Fruit fly (Drosophila melanogaster) whole organism, adult: ENCODE results near the gene CG18135.

ENCODE experiments used
- CG7045 ChIP-seq: fragments of 200-800 bp; sonication (Bioruptor generic); optimal IDR thresholded peaks from 2 replicates; lab custom pipeline; 2017; ENCODE audit warnings: missing biosample characterization, mild to moderate bottlenecking, missing genetic modification characterization
- cic ChIP-seq: fragments of 200-800 bp; sonication (Bioruptor generic); optimal IDR thresholded peaks from 2 replicates; lab custom pipeline; 2017; ENCODE audit warnings: missing biosample characterization, mild to moderate bottlenecking, missing genetic modification characterization, moderate library complexity
- toe ChIP-seq: fragments of 200-800 bp; sonication (Bioruptor generic); optimal IDR thresholded peaks from 2 replicates; lab custom pipeline; 2016; ENCODE audit warnings: missing biosample characterization, missing genetic modification characterization

DNA sequence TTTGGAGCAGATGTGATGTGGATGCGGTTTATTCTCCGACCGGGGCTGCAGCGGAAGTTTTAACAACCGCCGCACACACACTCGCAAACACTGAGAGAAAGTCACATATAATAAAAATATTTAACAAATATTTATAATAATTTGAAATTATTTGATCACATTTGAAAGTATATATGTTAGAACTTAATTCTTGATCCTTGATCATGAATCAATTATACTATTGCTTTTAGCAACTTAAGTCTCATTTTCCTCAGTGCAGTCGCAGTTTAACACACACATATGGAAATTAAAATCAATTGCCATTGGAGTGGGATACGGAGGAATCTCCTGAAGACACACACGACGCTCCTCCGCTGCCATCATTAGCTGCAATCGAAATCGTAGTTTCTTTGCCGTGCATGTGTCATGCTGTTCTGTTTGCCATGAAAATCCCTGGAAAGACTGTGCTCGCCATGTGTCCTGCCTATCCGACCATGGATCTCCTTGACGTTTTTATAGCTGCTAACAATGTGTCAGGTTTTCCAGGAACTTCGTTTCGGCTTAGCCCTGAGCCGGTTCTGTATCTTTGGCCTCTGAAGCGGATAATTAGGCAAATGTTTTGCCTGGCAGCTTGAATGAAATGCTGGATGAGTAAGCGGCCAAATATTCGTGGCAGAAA is 35.2 kb upstream of the CG18135 start:
- TF ChIP-seq cic (GFP tag; lab: Kevin White, UChicago) (no peak), toe (no peak), CG7045 (GFP tag; lab: Kevin White, UChicago) (no peak)
